Fruit fly (Drosophila melanogaster) whole organism, adult: ENCODE data around the gene CG18858.

ENCODE experiments used
- CG14711 ChIP-seq: fragments of 200-800 bp; sonication (Bioruptor generic); optimal IDR thresholded peaks from 2 replicates; lab custom pipeline; 2018; ENCODE audit warnings: missing biosample characterization, mild to moderate bottlenecking, missing genetic modification characterization, moderate library complexity
- CG1620 ChIP-seq: fragments of 200-800 bp; sonication (Bioruptor generic); optimal IDR thresholded peaks from 2 replicates; lab custom pipeline; 2016; ENCODE audit warnings: missing biosample characterization, missing genetic modification characterization
- CG7101 ChIP-seq: fragments of 200-800 bp; sonication (Bioruptor generic); optimal IDR thresholded peaks from 2 replicates; lab custom pipeline; 2018; ENCODE audit warnings: missing biosample characterization, mild to moderate bottlenecking, missing genetic modification characterization, moderate library complexity
- Mnt ChIP-seq: fragments of 200-800 bp; sonication (Bioruptor generic); optimal IDR thresholded peaks from 2 replicates; lab custom pipeline; 2016; ENCODE audit warnings: missing biosample characterization, mild to moderate bottlenecking, missing genetic modification characterization
- bab1 ChIP-seq: fragments of 200-800 bp; sonication (Bioruptor generic); optimal IDR thresholded peaks from 3 replicates; lab custom pipeline; 2019; ENCODE audit warnings: missing biosample characterization, mild to moderate bottlenecking, missing genetic modification characterization, moderate library complexity
- cic ChIP-seq: fragments of 200-800 bp; sonication (Bioruptor generic); optimal IDR thresholded peaks from 2 replicates; lab custom pipeline; 2017; ENCODE audit warnings: missing biosample characterization, mild to moderate bottlenecking, missing genetic modification characterization, moderate library complexity
- cnc ChIP-seq, 2 experiments: fragments of >200 bp; optimal IDR thresholded peaks; 2 replicates each; lab custom pipeline; 2017
- kay ChIP-seq: fragments of 200-800 bp; sonication (Bioruptor generic); peaks from one replicate; lab custom pipeline; 2016; ENCODE audit warnings: missing biosample characterization, missing genetic modification characterization, borderline replicate concordance
- pad ChIP-seq: fragments of 200-800 bp; sonication (Bioruptor generic); optimal IDR thresholded peaks from 3 replicates; lab custom pipeline; 2017; ENCODE audit warnings: missing biosample characterization, missing genetic modification characterization, mild to moderate bottlenecking, moderate library complexity, missing genetic modification reagents

DNA sequence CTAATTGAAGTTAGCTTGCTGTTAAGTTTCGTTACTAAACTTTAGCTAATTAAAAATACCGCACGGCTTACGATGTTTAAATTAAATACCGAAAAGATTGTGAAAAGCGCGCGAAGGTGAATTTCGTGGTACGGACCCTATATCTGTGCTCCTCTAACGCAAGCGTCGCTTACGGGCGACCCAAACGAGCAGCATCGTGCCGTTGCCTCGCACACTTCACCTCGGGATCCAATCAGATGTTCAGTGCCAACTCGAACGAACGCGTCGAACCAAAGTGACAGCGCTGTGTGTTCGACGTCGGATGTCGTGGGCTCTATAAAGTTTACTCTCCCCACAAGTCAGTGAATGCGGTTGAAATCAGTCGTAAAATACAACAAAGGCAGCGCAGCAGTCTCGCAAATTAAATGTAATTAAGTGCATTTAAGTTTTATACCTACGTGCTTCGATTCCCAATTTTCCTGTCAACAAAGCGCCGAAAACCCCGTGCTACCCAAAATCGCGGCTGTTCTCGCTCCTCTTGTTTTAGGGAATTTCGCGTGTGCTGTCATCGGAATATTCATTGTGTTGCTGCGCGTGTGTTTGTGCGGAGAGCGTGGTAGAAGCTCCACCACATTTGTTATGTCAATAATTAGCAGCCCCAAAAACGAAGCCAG is 30.0 kb downstream of the CG18858 start:
- TF ChIP-seq kay (GFP tag; lab: Kevin White, UChicago) = no peak
- peak; percentile 26 for TF ChIP-seq pad
- TF ChIP-seq Mnt (GFP tag; lab: Kevin White, UChicago) = peak; percentile 72
- peak; percentile 61 for TF ChIP-seq cic (GFP tag; lab: Kevin White, UChicago)
- TF ChIP-seq CG1620 (GFP tag; lab: Kevin White, UChicago) = no peak
- TF ChIP-seq CG14711 (tag; lab: Kevin White, UChicago) = no peak
- TF ChIP-seq CG7101 = peak; percentile 47
- TF ChIP-seq cnc (optimal IDR thresholded peaks at IDR 0.05; lab: Kevin White, UChicago) = no peak
- TF ChIP-seq bab1 (GFP tag; lab: Kevin White, UChicago) = peak; percentile 62
